Fruit fly (Drosophila melanogaster) S2 (cell line): ENCODE results near the gene CG11929.

Experiments
- CG8478 ChIP-seq: fragments of >200 bp; optimal IDR thresholded peaks from 2 replicates; lab custom pipeline; 2018
- CTCF ChIP-seq, 2 experiments: fragments of >200 bp; optimal IDR thresholded peaks; 2 replicates each; lab custom pipeline; 2018

DNA sequence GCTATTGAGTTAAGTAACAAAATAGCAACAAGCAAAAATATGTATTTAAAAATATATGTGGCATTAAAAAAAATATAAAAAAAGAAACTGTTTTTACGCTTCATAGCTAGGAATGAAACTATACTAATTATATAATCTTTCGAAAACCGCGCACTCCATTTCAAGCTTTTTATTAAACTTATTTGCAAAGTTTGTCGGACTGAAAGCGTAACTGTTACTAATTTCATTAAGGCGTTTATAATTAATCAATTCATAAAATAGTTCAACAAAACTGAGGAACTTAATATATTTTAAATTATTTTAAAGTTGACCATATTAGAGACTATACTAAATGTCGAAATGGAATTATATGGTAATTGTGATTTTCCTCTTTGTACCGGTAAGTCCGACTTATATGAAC lies 39.8 kb upstream of the CG11929 start, which contains the start of gene CG15635:
- TF ChIP-seq CG8478 (lab: Kevin White, UChicago) (no peak), CTCF (optimal IDR thresholded peaks at IDR 0.05; lab: Kevin White, UChicago) (no peak)
